Worm (Caenorhabditis elegans) whole organism, young adult: ENCODE results near the gene str-118.
A peak's percentile ranks its signal among the peaks of the same experiment; 100 is the strongest.

Experiments used
- B0261.1 ChIP-seq: sonication (generic microtip); optimal IDR thresholded peaks from 2 replicates; lab custom pipeline; 2016; ENCODE audit warnings: mild to moderate bottlenecking, missing genetic modification characterization, moderate library complexity, missing compliant biosample characterization
- B0336.3 ChIP-seq: fragments of 200-800 bp; sonication (Bioruptor generic); IDR thresholded peaks from 2 replicates; pipeline ENCODE4 v1.3.6; 2022; ENCODE audit warnings: missing genetic modification characterization, missing compliant biosample characterization
- C06A6.2 ChIP-seq: fragments of 200-800 bp; sonication (Bioruptor generic); conservative IDR thresholded peaks from 2 replicates; pipeline ENCODE4 v1.3.6; 2022; ENCODE audit warnings: missing genetic modification characterization, missing compliant biosample characterization
- F10E7.11 ChIP-seq: sonication (generic microtip); optimal IDR thresholded peaks from 2 replicates; lab custom pipeline; 2017; ENCODE audit warnings: mild to moderate bottlenecking, missing genetic modification characterization, moderate library complexity, missing compliant biosample characterization
- F39B2.1 ChIP-seq: fragments of 200-800 bp; sonication (Bioruptor generic); IDR thresholded peaks from 2 replicates; pipeline ENCODE4 v1.3.6; 2022; ENCODE audit warnings: missing genetic modification reagents, missing genetic modification characterization, missing compliant biosample characterization
- F49E8.2 ChIP-seq: sonication (generic microtip); optimal IDR thresholded peaks from 3 replicates; lab custom pipeline; 2017; ENCODE audit warnings: missing genetic modification characterization, mild to moderate bottlenecking, missing compliant biosample characterization, antibody characterized with exemption, moderate library complexity; ENCODE audit not compliant: insufficient read depth
- F55B11.4 ChIP-seq: sonication (generic microtip); optimal IDR thresholded peaks from 2 replicates; lab custom pipeline; 2016; ENCODE audit warnings: missing compliant biosample characterization, missing genetic modification characterization, borderline replicate concordance; ENCODE audit not compliant: insufficient read depth
- T26A5.8 ChIP-seq: sonication (generic microtip); optimal IDR thresholded peaks from 2 replicates; lab custom pipeline; 2016; ENCODE audit warnings: missing genetic modification characterization, missing compliant biosample characterization
- Y53F4B.3 ChIP-seq: fragments of 200-800 bp; sonication (Bioruptor generic); IDR thresholded peaks from 2 replicates; pipeline ENCODE4 v1.3.6; 2022; ENCODE audit warnings: missing genetic modification reagents, missing genetic modification characterization, missing compliant biosample characterization
- Y56A3A.18 ChIP-seq: fragments of 200-800 bp; sonication (Bioruptor generic); IDR thresholded peaks from 2 replicates; pipeline ENCODE4 v1.3.6; 2022; ENCODE audit warnings: missing genetic modification reagents, missing genetic modification characterization, missing compliant biosample characterization
- aptf-2 ChIP-seq: fragments of 200-800 bp; sonication (Bioruptor generic); conservative IDR thresholded peaks from 2 replicates; pipeline ENCODE4 v1.3.6; 2022; ENCODE audit warnings: missing genetic modification reagents, missing genetic modification characterization, missing compliant biosample characterization
- attf-5 ChIP-seq: fragments of 200-800 bp; sonication (Bioruptor generic); optimal IDR thresholded peaks from 2 replicates; lab custom pipeline; 2018; ENCODE audit warnings: mild to moderate bottlenecking, missing genetic modification characterization, missing compliant biosample characterization
- bed-2 ChIP-seq: fragments of 200-800 bp; sonication (Bioruptor generic); IDR thresholded peaks from 2 replicates; pipeline ENCODE4 v1.3.6; 2022; ENCODE audit warnings: missing genetic modification reagents, missing genetic modification characterization, missing compliant biosample characterization
- cebp-1 ChIP-seq, 2 experiments: fragments of 200-800 bp in 1 of 2; sonication (Bioruptor generic) in 1 of 2; sonication (generic microtip) in 1 of 2; IDR thresholded peaks in 1 of 2; optimal IDR thresholded peaks in 1 of 2; 2 replicates each; pipeline versions ENCODE4 v1.3.6 to Lab custom; 2017 to 2022; ENCODE audit warnings: missing compliant biosample characterization in 2 of 2, missing genetic modification characterization in 2 of 2, mild to moderate bottlenecking in 1 of 2, missing genetic modification reagents in 1 of 2, moderate library complexity in 1 of 2
- ceh-27 ChIP-seq: fragments of 200-800 bp; sonication (Bioruptor generic); optimal IDR thresholded peaks from 2 replicates; lab custom pipeline; 2018; ENCODE audit warnings: mild to moderate bottlenecking, missing genetic modification characterization, moderate library complexity, missing compliant biosample characterization
- ceh-40 ChIP-seq: fragments of 200-800 bp; sonication (Bioruptor generic); IDR thresholded peaks from 2 replicates; pipeline ENCODE4 v1.3.6; 2022; ENCODE audit warnings: missing genetic modification characterization, missing compliant biosample characterization
- ceh-58 ChIP-seq: fragments of 200-800 bp; sonication (Bioruptor generic); IDR thresholded peaks from 2 replicates; pipeline ENCODE4 v1.3.6; 2022; ENCODE audit warnings: missing genetic modification characterization, missing compliant biosample characterization
- ceh-79 ChIP-seq: sonication (generic microtip); optimal IDR thresholded peaks from 2 replicates; lab custom pipeline; 2017; ENCODE audit warnings: mild to moderate bottlenecking, missing genetic modification characterization, missing compliant biosample characterization
- chd-7 ChIP-seq: sonication (generic microtip); optimal IDR thresholded peaks from 2 replicates; lab custom pipeline; 2016; ENCODE audit warnings: mild to moderate bottlenecking, missing genetic modification characterization, moderate library complexity, missing compliant biosample characterization
- dox-1 ChIP-seq: fragments of 200-800 bp; sonication (Bioruptor generic); IDR thresholded peaks from 2 replicates; pipeline ENCODE4 v1.3.6; 2022; ENCODE audit warnings: missing genetic modification reagents, missing genetic modification characterization, missing compliant biosample characterization
- dpff-1 ChIP-seq: sonication (generic microtip); optimal IDR thresholded peaks from 2 replicates; lab custom pipeline; 2017; ENCODE audit warnings: mild to moderate bottlenecking, missing genetic modification characterization, missing compliant biosample characterization
- egl-18 ChIP-seq: fragments of 200-800 bp; sonication (Bioruptor generic); IDR thresholded peaks from 2 replicates; pipeline ENCODE4 v1.3.6; 2022; ENCODE audit warnings: missing genetic modification reagents, missing genetic modification characterization, missing compliant biosample characterization
- ekl-4 ChIP-seq: fragments of 200-800 bp; sonication (Bioruptor generic); IDR thresholded peaks from 2 replicates; pipeline ENCODE4 v1.3.6; 2022; ENCODE audit warnings: missing genetic modification reagents, missing genetic modification characterization, missing compliant biosample characterization
- ets-4 ChIP-seq: fragments of 200-800 bp; sonication (Bioruptor generic); optimal IDR thresholded peaks from 2 replicates; lab custom pipeline; 2018; ENCODE audit warnings: mild to moderate bottlenecking, missing genetic modification characterization, missing compliant biosample characterization
- hlh-12 ChIP-seq: sonication (generic microtip); optimal IDR thresholded peaks from 2 replicates; lab custom pipeline; 2016; ENCODE audit warnings: missing genetic modification characterization, missing compliant biosample characterization
- hlh-26 ChIP-seq: fragments of 200-800 bp; sonication (Bioruptor generic); conservative IDR thresholded peaks from 2 replicates; pipeline ENCODE4 v1.3.6; 2022; ENCODE audit warnings: missing genetic modification reagents, missing genetic modification characterization, missing compliant biosample characterization
- hmg-1.2 ChIP-seq: fragments of 200-800 bp; sonication (Bioruptor generic); IDR thresholded peaks from 2 replicates; pipeline ENCODE4 v1.3.6; 2022; ENCODE audit warnings: missing genetic modification reagents, missing genetic modification characterization, missing compliant biosample characterization
- hmg-20 ChIP-seq: fragments of 200-800 bp; sonication (Bioruptor generic); IDR thresholded peaks from 2 replicates; pipeline ENCODE4 v1.3.6; 2022; ENCODE audit warnings: missing genetic modification reagents, missing genetic modification characterization, missing compliant biosample characterization
- hrde-1 ChIP-seq: sonication (generic microtip); optimal IDR thresholded peaks from 2 replicates; lab custom pipeline; 2016; ENCODE audit warnings: missing genetic modification characterization, mild to moderate bottlenecking, missing compliant biosample characterization, moderate library complexity, missing genotype, missing genetic modification reagents, borderline replicate concordance
- let-607 ChIP-seq, 2 experiments: fragments of 200-800 bp in 1 of 2; sonication (Bioruptor generic) in 1 of 2; sonication (generic microtip) in 1 of 2; optimal IDR thresholded peaks; 2 replicates each; lab custom pipeline; 2016 to 2018; ENCODE audit warnings: mild to moderate bottlenecking in 2 of 2, missing compliant biosample characterization in 2 of 2, missing genetic modification characterization in 2 of 2, moderate library complexity in 2 of 2, missing genotype in 1 of 2
- lin-35 ChIP-seq, 3 experiments: fragments of 150-350 bp in 2 of 3; sonication (generic microtip) in 1 of 3; optimal IDR thresholded peaks; 2 replicates each; lab custom pipeline; 2014 to 2018; ENCODE audit warnings: missing biosample characterization in 3 of 3, missing genetic modification characterization in 3 of 3, missing genetic modification reagents in 3 of 3
- lir-1 ChIP-seq: fragments of 200-800 bp; sonication (Bioruptor generic); conservative IDR thresholded peaks from 2 replicates; pipeline ENCODE4 v1.3.6; 2022; ENCODE audit warnings: missing genetic modification reagents, missing genetic modification characterization, missing compliant biosample characterization
- lsy-27 ChIP-seq: sonication (generic microtip); optimal IDR thresholded peaks from 2 replicates; lab custom pipeline; 2017; ENCODE audit warnings: missing genetic modification characterization, mild to moderate bottlenecking, missing compliant biosample characterization, antibody characterized with exemption, missing genotype, borderline replicate concordance; ENCODE audit not compliant: insufficient read depth
- madf-10 ChIP-seq: sonication (generic microtip); optimal IDR thresholded peaks from 2 replicates; lab custom pipeline; 2016; ENCODE audit warnings: mild to moderate bottlenecking, missing genetic modification characterization, missing compliant biosample characterization
- nfya-2 ChIP-seq: fragments of 200-800 bp; sonication (Bioruptor generic); IDR thresholded peaks from 2 replicates; pipeline ENCODE4 v1.3.6; 2022; ENCODE audit warnings: missing genetic modification reagents, missing genetic modification characterization, missing compliant biosample characterization
- nhr-120 ChIP-seq: fragments of 200-800 bp; sonication (Bioruptor generic); IDR thresholded peaks from 2 replicates; pipeline ENCODE4 v1.3.6; 2022; ENCODE audit warnings: missing genetic modification characterization, missing compliant biosample characterization
- nhr-179 ChIP-seq: sonication (generic microtip); optimal IDR thresholded peaks from 2 replicates; lab custom pipeline; 2016; ENCODE audit warnings: mild to moderate bottlenecking, missing genetic modification characterization, missing compliant biosample characterization
- nhr-80 ChIP-seq: sonication (generic microtip); optimal IDR thresholded peaks from 2 replicates; lab custom pipeline; 2016; ENCODE audit warnings: missing genetic modification characterization, missing compliant biosample characterization
- pbrm-1 ChIP-seq: fragments of 200-800 bp; sonication (Bioruptor generic); IDR thresholded peaks from 2 replicates; pipeline ENCODE4 v1.3.6; 2022; ENCODE audit warnings: missing genetic modification reagents, missing genetic modification characterization, missing compliant biosample characterization
- pha-4 ChIP-seq: fragments of 150-350 bp; sonication (generic microtip); optimal IDR thresholded peaks from 2 replicates; lab custom pipeline; 2014; ENCODE audit warnings: missing biosample characterization, missing genetic modification reagents, missing genetic modification characterization
- rec-8 ChIP-seq, 2 experiments: sonication (generic microtip); optimal IDR thresholded peaks; 2 replicates each; lab custom pipeline; 2016; ENCODE audit warnings: mild to moderate bottlenecking in 2 of 2, missing genetic modification characterization in 2 of 2, missing genetic modification reagents in 2 of 2, missing genotype in 2 of 2, missing biosample characterization in 1 of 2, missing compliant biosample characterization in 1 of 2, moderate library complexity in 1 of 2
- rpc-1 ChIP-seq, 2 experiments: fragments of 150-350 bp in 1 of 2; sonication (generic microtip) in 1 of 2; optimal IDR thresholded peaks; 2 replicates each; lab custom pipeline; 2014 to 2018; ENCODE audit warnings: missing biosample characterization in 1 of 2, missing genetic modification characterization in 1 of 2, missing genetic modification reagents in 1 of 2, missing genotype in 1 of 2
- snpc-1.1 ChIP-seq: sonication (generic microtip); optimal IDR thresholded peaks from 2 replicates; lab custom pipeline; 2017; ENCODE audit warnings: missing genetic modification characterization, mild to moderate bottlenecking, missing compliant biosample characterization, antibody characterized with exemption, moderate library complexity, missing genotype, missing genetic modification reagents; ENCODE audit not compliant: insufficient read depth
- snpc-3.4 ChIP-seq: sonication (generic microtip); optimal IDR thresholded peaks from 2 replicates; lab custom pipeline; 2017; ENCODE audit warnings: missing genetic modification characterization, mild to moderate bottlenecking, missing compliant biosample characterization, antibody characterized with exemption, moderate library complexity, missing genotype, missing genetic modification reagents
- somi-1 ChIP-seq: fragments of 200-800 bp; sonication (Bioruptor generic); optimal IDR thresholded peaks from 2 replicates; lab custom pipeline; 2018; ENCODE audit warnings: mild to moderate bottlenecking, missing genetic modification characterization, missing compliant biosample characterization
- unc-130 ChIP-seq: sonication (generic microtip); optimal IDR thresholded peaks from 2 replicates; lab custom pipeline; 2016; ENCODE audit warnings: missing genetic modification reagents, missing genetic modification characterization, missing compliant biosample characterization
- ztf-22 ChIP-seq: fragments of 200-800 bp; sonication (Bioruptor generic); optimal IDR thresholded peaks from 2 replicates; lab custom pipeline; 2018; ENCODE audit warnings: mild to moderate bottlenecking, missing genetic modification characterization, moderate library complexity, missing compliant biosample characterization
- ztf-28 ChIP-seq: fragments of 200-800 bp; sonication (Bioruptor generic); IDR thresholded peaks from 2 replicates; pipeline ENCODE4 v1.3.6; 2022; ENCODE audit warnings: missing genetic modification reagents, missing genetic modification characterization, missing compliant biosample characterization

Gene str-118

DNA sequence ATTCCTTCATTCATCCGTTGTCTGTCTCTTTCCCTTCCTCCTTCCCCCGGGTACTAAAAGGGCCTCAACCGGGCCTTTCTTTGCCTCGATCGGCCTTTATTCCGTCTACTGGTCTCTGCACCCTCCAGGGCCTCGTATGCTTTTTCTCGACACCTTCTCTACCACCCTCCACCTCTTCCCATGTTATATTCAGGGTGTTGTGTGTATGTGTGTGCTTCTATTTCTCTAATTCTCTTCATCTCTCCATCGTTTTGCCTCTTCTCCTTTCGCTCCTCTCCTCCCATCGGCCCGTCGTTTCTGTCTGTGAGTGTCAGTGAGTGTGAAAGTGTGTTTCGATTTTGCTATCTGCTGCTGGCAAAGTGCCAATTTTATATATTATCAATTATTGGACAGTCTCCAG is 12.1 kb upstream of the str-118 start (continued):
- TF ChIP-seq pha-4 (tag; lab: Kevin White, UChicago) (peak; percentile 62), nhr-120 (GFP tag; lab: Robert Waterston, UW) (no peak), ztf-22 (GFP tag; lab: Kevin White, UChicago) (no peak), B0336.3 (GFP tag; lab: Robert Waterston, UW) (peak; percentile 69), F49E8.2 (tag; lab: Kevin White, UChicago) (no peak), snpc-3.4 (no peak), attf-5 (peak; percentile 32), chd-7 (tag; lab: Kevin White, UChicago) (peak; percentile 46), ceh-40 (no peak), F55B11.4 (tag; lab: Kevin White, UChicago) (no peak), unc-130 (no peak), ekl-4 (GFP tag; lab: Robert Waterston, UW) (no peak), Y53F4B.3 (no peak), pbrm-1 (0 out of 2 replicates have a peak, but pooled peaks have one; percentile 36), rpc-1 (optimal IDR thresholded peaks at IDR 0.05; lab: Kevin White, UChicago) (no peak), rpc-1 (tag; optimal IDR thresholded peaks at IDR 0.05; lab: Kevin White, UChicago) (no peak), hlh-12 (tag; lab: Kevin White, UChicago) (no peak), somi-1 (GFP tag; lab: Kevin White, UChicago) (no peak), hrde-1 (tag; lab: Kevin White, UChicago) (no peak), nhr-179 (tag; lab: Kevin White, UChicago) (no peak), aptf-2 (GFP tag; lab: Robert Waterston, UW) (no peak), dox-1 (peak; percentile 69), ets-4 (GFP tag; lab: Kevin White, UChicago) (no peak), nfya-2 (GFP tag; lab: Robert Waterston, UW) (no peak), hlh-26 (GFP tag; lab: Robert Waterston, UW) (no peak), ceh-79 (tag; lab: Kevin White, UChicago) (no peak), snpc-1.1 (no peak), B0261.1 (no peak), F10E7.11 (no peak), Y56A3A.18 (GFP tag; lab: Robert Waterston, UW) (peak; percentile 82), hmg-20 (GFP tag; lab: Robert Waterston, UW) (no peak), F39B2.1 (no peak)

DNA sequence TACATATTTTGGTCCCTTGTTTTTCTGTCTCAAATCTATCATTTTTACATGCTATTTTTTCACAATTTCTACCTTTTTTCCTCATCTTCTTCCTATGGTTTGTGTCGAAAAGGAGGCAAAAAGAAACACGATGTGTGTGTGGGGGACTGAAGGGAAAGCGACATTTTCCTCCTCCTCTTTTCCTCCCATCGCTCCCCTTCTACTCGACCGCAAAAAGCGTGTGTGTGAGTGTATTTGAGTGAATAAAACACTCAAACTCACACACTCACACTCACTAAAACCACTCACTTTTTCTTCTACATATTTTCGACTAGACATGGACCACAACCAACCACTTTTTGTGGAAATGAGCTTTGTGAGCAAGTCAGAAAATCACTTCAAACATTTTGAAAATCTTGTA is 10.5 kb upstream of the str-118 start:
- TF ChIP-seq dpff-1 (tag; lab: Kevin White, UChicago) (no peak), C06A6.2 (no peak), T26A5.8 (tag; lab: Kevin White, UChicago) (no peak), rec-8 (tag; optimal IDR thresholded peaks at IDR 0.05; lab: Kevin White, UChicago) (no peak), lir-1 (GFP tag; lab: Robert Waterston, UW) (peak; percentile 92), B0336.3 (GFP tag; lab: Robert Waterston, UW) (no peak), ztf-28 (GFP tag; lab: Robert Waterston, UW) (0 out of 2 replicates have a peak, but pooled peaks have one; percentile 7), bed-2 (no peak), lsy-27 (tag; lab: Kevin White, UChicago) (no peak), lin-35 (GFP tag; optimal IDR thresholded peaks at IDR 0.05; lab: Kevin White, UChicago) (peak in 1 of 3 experiments; percentile 21), ceh-58 (GFP tag; lab: Robert Waterston, UW) (no peak), madf-10 (no peak), egl-18 (GFP tag; lab: Robert Waterston, UW) (no peak), let-607 (tag; optimal IDR thresholded peaks at IDR 0.05; lab: Kevin White, UChicago) (no peak), ceh-27 (GFP tag; lab: Kevin White, UChicago) (peak; percentile 50), hmg-1.2 (peak; percentile 12; the same call in 1 of the 2 replicates), nhr-80 (peak; percentile 9), cebp-1 (GFP tag; IDR thresholded peaks at IDR 0.05; lab: Robert Waterston, UW) (no peak), cebp-1 (tag; optimal IDR thresholded peaks at IDR 0.05; lab: Kevin White, UChicago) (peak; percentile 20)
